Worm (Caenorhabditis elegans) whole organism, early embryonic: Measurements from ENCODE around the gene C24H12.8.

ENCODE experiments used
- F13C5.2 ChIP-seq: sonication (generic microtip); optimal IDR thresholded peaks from 2 replicates; lab custom pipeline; 2017; ENCODE audit warnings: mild to moderate bottlenecking, missing genetic modification characterization, inconsistent platforms, missing compliant biosample characterization
- aly-1 ChIP-seq: sonication (generic microtip); optimal IDR thresholded peaks from 2 replicates; lab custom pipeline; 2016; ENCODE audit warnings: missing genetic modification characterization, missing compliant biosample characterization
- ama-1 ChIP-seq: fragments of 150-350 bp; optimal IDR thresholded peaks from 2 replicates; lab custom pipeline; 2014
- ceh-13 ChIP-seq: fragments of 200-800 bp; sonication (Bioruptor generic); optimal IDR thresholded peaks from 2 replicates; lab custom pipeline; 2018; ENCODE audit warnings: mild to moderate bottlenecking, missing genetic modification characterization, missing compliant biosample characterization
- ceh-36 ChIP-seq: sonication (generic microtip); optimal IDR thresholded peaks from 2 replicates; lab custom pipeline; 2016; ENCODE audit warnings: missing genetic modification characterization, inconsistent platforms, missing compliant biosample characterization
- flt-1 ChIP-seq: fragments of 200-800 bp; sonication (Bioruptor generic); IDR thresholded peaks from 2 replicates; pipeline ENCODE4 v1.3.6; 2022; ENCODE audit warnings: missing genetic modification characterization, missing compliant biosample characterization
- hnd-1 ChIP-seq: sonication (generic microtip); optimal IDR thresholded peaks from 2 replicates; lab custom pipeline; 2016; ENCODE audit warnings: missing genetic modification characterization, missing compliant biosample characterization
- pes-1 ChIP-seq: fragments of 200-800 bp; sonication (Bioruptor generic); IDR thresholded peaks from 2 replicates; pipeline ENCODE4 v1.3.6; 2022; ENCODE audit warnings: missing genetic modification reagents, missing genetic modification characterization, missing compliant biosample characterization
- tra-4 ChIP-seq: sonication (generic microtip); optimal IDR thresholded peaks from 2 replicates; lab custom pipeline; 2017; ENCODE audit warnings: missing genetic modification characterization, missing compliant biosample characterization

DNA sequence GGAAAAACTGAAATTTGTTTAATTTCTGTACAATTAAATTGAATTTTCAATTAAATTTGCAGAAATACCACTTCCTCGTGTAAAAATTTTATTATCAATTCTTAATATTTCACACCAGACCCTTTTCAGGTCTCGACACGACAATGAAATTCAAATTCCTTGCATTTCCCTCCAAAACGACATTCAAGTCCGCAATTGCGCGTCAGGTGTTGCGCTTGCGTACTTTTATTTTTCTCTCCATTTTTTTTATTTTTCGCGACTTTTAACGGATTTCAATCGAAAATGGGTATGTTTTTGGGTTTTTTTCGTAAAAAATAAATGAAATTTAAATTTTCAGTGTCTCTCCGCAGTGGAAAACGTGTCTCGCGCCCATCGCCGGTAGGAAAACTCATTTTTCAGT is 37.0 kb downstream of the C24H12.8 start, which contains the start of gene C03H5.3:
- TF ChIP-seq F13C5.2 (tag; lab: Kevin White, UChicago) (peak; percentile 84), ama-1 (lab: Kevin White, UChicago) (no peak), hnd-1 (tag; lab: Kevin White, UChicago) (no peak), ceh-13 (GFP tag; lab: Kevin White, UChicago) (no peak), pes-1 (GFP tag; lab: Robert Waterston, UW) (no peak), aly-1 (no peak), tra-4 (no peak), ceh-36 (tag; lab: Kevin White, UChicago) (no peak), flt-1 (GFP tag; lab: Robert Waterston, UW) (no peak)
